Worm (Caenorhabditis elegans) whole organism, L2 larva: ENCODE measurements around the gene Y32F6B.9.

ENCODE experiments used
- unc-62 ChIP-seq: fragments of 150-350 bp; optimal IDR thresholded peaks from 2 replicates; lab custom pipeline; 2014; ENCODE audit warnings: missing biosample characterization, missing genetic modification reagents, missing genetic modification characterization
- ztf-11 ChIP-seq: sonication (generic microtip); optimal IDR thresholded peaks from 2 replicates; lab custom pipeline; 2017; ENCODE audit warnings: missing biosample characterization, missing genetic modification characterization

ce11 chrV:10464160-10464559, 14.3 kb upstream of the Y32F6B.9 start:
- no peak for TF ChIP-seq unc-62 (GFP tag; lab: Kevin White, UChicago)
- no peak for TF ChIP-seq ztf-11
